Worm (Caenorhabditis elegans): Measurements from ENCODE around the gene cdl-1.

DNA sequence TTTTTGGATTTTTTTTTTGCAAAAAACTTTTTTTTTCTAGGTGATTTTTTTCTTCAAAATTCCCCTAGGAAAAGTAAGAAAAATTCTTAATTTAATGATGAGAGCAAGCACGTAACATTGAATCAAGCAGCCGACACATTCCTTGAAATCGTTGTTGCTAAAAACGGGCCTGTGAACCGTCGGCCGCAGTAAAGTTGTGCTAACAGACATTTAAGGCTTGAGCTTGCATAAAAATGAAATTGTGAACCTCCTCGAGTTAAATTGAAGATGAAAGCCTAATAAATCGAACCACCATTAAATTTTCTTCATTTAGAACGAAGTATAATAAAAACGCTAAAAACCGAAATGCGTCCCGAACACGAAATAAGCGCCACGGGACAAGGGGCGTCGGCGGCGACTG is 17.3 kb upstream of the cdl-1 start:
- no peak for TF ChIP-seq him-1 (tag; optimal IDR thresholded peaks at IDR 0.05)
- no peak for TF ChIP-seq W03F9.2 (tag; optimal IDR thresholded peaks at IDR 0.05)
- TF ChIP-seq dao-5 (tag; optimal IDR thresholded peaks at IDR 0.05) = no peak
